Worm (Caenorhabditis elegans): Measurements from ENCODE around the gene npp-3.

The npp-3 gene

DNA sequence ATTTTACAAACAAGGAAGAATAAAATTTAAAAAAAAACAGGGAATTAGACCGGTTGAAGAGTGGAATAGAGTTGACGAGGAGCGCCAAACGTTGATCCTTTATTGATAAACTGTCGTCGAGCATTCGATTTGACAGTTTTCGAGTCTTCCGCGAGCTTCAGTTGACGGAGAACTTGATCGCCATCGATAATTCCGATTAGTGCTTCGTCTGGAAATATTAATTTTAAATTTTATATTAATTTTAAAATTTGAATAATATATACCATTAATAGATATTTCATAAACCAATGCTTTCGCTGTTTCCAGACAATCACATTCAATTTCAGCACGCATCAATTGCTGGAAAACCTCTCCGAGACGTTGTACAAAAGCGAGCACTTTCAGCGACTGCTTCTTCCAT lies 8.9 kb downstream of the npp-3 start, which contains the start of gene K12D12.4:
K12D12.4 (minus strand) TSS at position 101 of the 400 bp plus-strand sequence.
- no peak for TF ChIP-seq hmg-11 (tag; optimal IDR thresholded peaks at IDR 0.05)

ce11 chrII:11860623-11861079 lies 13.9 kb downstream of the npp-3 start, which contains the start of gene K12D12.5:
Gene K12D12.5, plus strand, starts transcription at chrII:11861029.
- no peak for TF ChIP-seq mdl-1 (tag; optimal IDR thresholded peaks at IDR 0.05)
- TF ChIP-seq ceh-28 (tag; optimal IDR thresholded peaks at IDR 0.05), result no peak
- TF ChIP-seq lin-15B (tag; optimal IDR thresholded peaks at IDR 0.05), result no peak
- no peak for TF ChIP-seq hmg-11 (tag; optimal IDR thresholded peaks at IDR 0.05)
- TF ChIP-seq nhr-23 (tag; optimal IDR thresholded peaks at IDR 0.05), result no peak
- no peak for TF ChIP-seq ceh-16 (tag; optimal IDR thresholded peaks at IDR 0.05)
- TF ChIP-seq zag-1 (tag; optimal IDR thresholded peaks at IDR 0.05), result no peak
- TF ChIP-seq unc-39 (tag; optimal IDR thresholded peaks at IDR 0.05), result no peak
- no peak for TF ChIP-seq lin-39 (tag; optimal IDR thresholded peaks at IDR 0.05)
- TF ChIP-seq egl-5 (tag; optimal IDR thresholded peaks at IDR 0.05), result no peak
- no peak for TF ChIP-seq nhr-237 (tag; optimal IDR thresholded peaks at IDR 0.05)
- TF ChIP-seq ztf-11 (tag; optimal IDR thresholded peaks at IDR 0.05), result no peak
- TF ChIP-seq elt-3 (tag; optimal IDR thresholded peaks at IDR 0.05), result no peak
- TF ChIP-seq fkh-10 (GFP tag; optimal IDR thresholded peaks at IDR 0.05), result no peak
- no peak for TF ChIP-seq aly-2 (tag; optimal IDR thresholded peaks at IDR 0.05)

- TF ChIP-seq fos-1 (tag; optimal IDR thresholded peaks at IDR 0.05), result no peak
- TF ChIP-seq egl-27 (tag; optimal IDR thresholded peaks at IDR 0.05), result no peak
- no peak for TF ChIP-seq mdl-1 (tag; optimal IDR thresholded peaks at IDR 0.05)
- TF ChIP-seq pqm-1 (tag; optimal IDR thresholded peaks at IDR 0.05), result peak; percentile 39
- no peak for TF ChIP-seq skn-1 (tag; optimal IDR thresholded peaks at IDR 0.05)
- no peak for TF ChIP-seq ceh-82 (tag; optimal IDR thresholded peaks at IDR 0.05)
- TF ChIP-seq elt-2 (tag; optimal IDR thresholded peaks at IDR 0.05), result peak; percentile 52
- no peak for TF ChIP-seq nhr-25 (tag; optimal IDR thresholded peaks at IDR 0.05)
- TF ChIP-seq nhr-12 (tag; optimal IDR thresholded peaks at IDR 0.05), result no peak
These were observed 14.8 kb downstream of the npp-3 start for ce11 chrII:11859833-11860232.

- TF ChIP-seq pqm-1 (tag; optimal IDR thresholded peaks at IDR 0.05), result no peak
- no peak for TF ChIP-seq nhr-12 (tag; optimal IDR thresholded peaks at IDR 0.05)
- TF ChIP-seq mdl-1 (tag; optimal IDR thresholded peaks at IDR 0.05), result no peak
- no peak for TF ChIP-seq ceh-16 (tag; optimal IDR thresholded peaks at IDR 0.05)
- TF ChIP-seq ama-1 (optimal IDR thresholded peaks at IDR 0.05), result no peak
- TF ChIP-seq sea-2 (GFP tag; optimal IDR thresholded peaks at IDR 0.05), result no peak
- TF ChIP-seq lsy-12 (tag; optimal IDR thresholded peaks at IDR 0.05), result no peak
- no peak for TF ChIP-seq elt-2 (tag; optimal IDR thresholded peaks at IDR 0.05)
- TF ChIP-seq nhr-25 (tag; optimal IDR thresholded peaks at IDR 0.05), result no peak
- no peak for TF ChIP-seq R02D3.7 (tag; optimal IDR thresholded peaks at IDR 0.05)
- TF ChIP-seq nhr-67 (tag; optimal IDR thresholded peaks at IDR 0.05), result no peak
These were observed 18.2 kb downstream of the npp-3 start, which contains the start of gene clh-1 for ce11 chrII:11856361-11856760. Gene clh-1, minus strand, starts transcription at chrII:11856461.

DNA sequence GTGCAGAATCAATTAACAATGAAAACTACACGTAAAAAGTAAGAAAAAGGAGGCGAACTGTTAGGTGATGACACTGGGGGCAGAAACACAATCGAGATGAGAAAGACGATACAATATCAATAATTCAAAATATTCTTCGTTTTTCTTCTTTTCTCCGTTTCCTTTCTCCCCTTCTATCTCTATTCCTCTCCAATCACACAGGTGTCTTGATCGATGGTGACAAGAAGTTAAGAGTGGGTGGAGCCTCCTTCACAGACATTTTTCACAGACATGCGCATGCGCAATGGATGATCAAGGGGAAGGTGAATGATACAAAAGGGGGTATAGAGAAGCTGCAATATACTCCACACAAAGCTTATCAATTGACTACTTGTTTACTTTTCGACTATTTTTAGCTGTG lies 19.8 kb downstream of the npp-3 start:
- TF ChIP-seq unc-39 (tag; optimal IDR thresholded peaks at IDR 0.05), result no peak
- TF ChIP-seq nhr-11 (tag; optimal IDR thresholded peaks at IDR 0.05), result no peak
- TF ChIP-seq aly-2 (tag; optimal IDR thresholded peaks at IDR 0.05), result no peak
- no peak for TF ChIP-seq daf-12 (tag; optimal IDR thresholded peaks at IDR 0.05)
- no peak for TF ChIP-seq fkh-10 (GFP tag; optimal IDR thresholded peaks at IDR 0.05)

DNA sequence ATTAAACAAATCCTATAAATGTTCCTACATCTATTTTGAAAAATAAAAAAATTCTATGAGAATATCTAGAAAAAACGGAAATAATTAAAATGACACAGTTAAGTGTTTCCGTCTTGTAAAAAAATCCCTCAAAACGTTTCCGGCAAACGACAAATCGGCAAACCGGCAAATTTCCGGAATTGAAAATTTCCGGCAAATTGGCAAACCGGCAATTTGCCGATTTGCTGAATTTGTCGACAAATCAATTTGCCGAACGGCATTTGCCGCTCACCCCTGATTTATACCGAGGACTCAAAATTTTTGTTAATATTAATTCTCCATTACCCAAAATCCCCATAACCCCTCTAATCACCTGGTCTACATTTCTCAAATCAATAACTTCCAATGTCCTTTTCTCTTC lies 21.5 kb downstream of the npp-3 start:
- TF ChIP-seq lsy-12 (tag; optimal IDR thresholded peaks at IDR 0.05) (no peak), ztf-4 (tag; optimal IDR thresholded peaks at IDR 0.05) (no peak), unc-62 (GFP tag; optimal IDR thresholded peaks at IDR 0.05) (no peak), hmg-11 (tag; optimal IDR thresholded peaks at IDR 0.05) (no peak), nhr-11 (tag; optimal IDR thresholded peaks at IDR 0.05) (no peak), fos-1 (tag; optimal IDR thresholded peaks at IDR 0.05) (no peak), egl-5 (tag; optimal IDR thresholded peaks at IDR 0.05) (no peak), nhr-77 (tag; optimal IDR thresholded peaks at IDR 0.05) (no peak), elt-3 (tag; optimal IDR thresholded peaks at IDR 0.05) (no peak), ceh-82 (tag; optimal IDR thresholded peaks at IDR 0.05) (no peak), R02D3.7 (tag; optimal IDR thresholded peaks at IDR 0.05) (no peak), egl-27 (tag; optimal IDR thresholded peaks at IDR 0.05) (no peak), elt-2 (tag; optimal IDR thresholded peaks at IDR 0.05) (no peak)

All from whole organism, L3 larva.